Worm (Caenorhabditis elegans) whole organism, L4 larva: ENCODE measurements around the gene adh-1.

Experiments used
- Y75B8A.6 ChIP-seq: fragments of 200-800 bp; sonication (Bioruptor generic); IDR thresholded peaks from 2 replicates; pipeline ENCODE4 v1.3.6; 2022; ENCODE audit warnings: missing genetic modification reagents, missing genetic modification characterization, missing compliant biosample characterization
- ZK337.2 ChIP-seq: fragments of 200-800 bp; sonication (Bioruptor generic); IDR thresholded peaks from 2 replicates; pipeline ENCODE4 v1.3.6; 2022; ENCODE audit warnings: missing genetic modification reagents, missing genetic modification characterization, missing compliant biosample characterization
- aha-1 ChIP-seq: fragments of 150-350 bp; peaks from one replicate; lab custom pipeline; 2014; ENCODE audit warnings: missing biosample characterization, missing genetic modification characterization
- ama-1 ChIP-seq: fragments of 150-350 bp; optimal IDR thresholded peaks from 2 replicates; lab custom pipeline; 2014; ENCODE audit warnings: inconsistent platforms, mixed read lengths
- ceh-20 ChIP-seq: fragments of 200-800 bp; sonication (Bioruptor generic); IDR thresholded peaks from 2 replicates; pipeline ENCODE4 v1.3.6; 2022; ENCODE audit warnings: missing genetic modification reagents, missing genetic modification characterization, missing compliant biosample characterization
- ceh-28 ChIP-seq: fragments of 150-350 bp; optimal IDR thresholded peaks from 2 replicates; lab custom pipeline; 2014; ENCODE audit warnings: missing biosample characterization, missing genetic modification reagents, missing genetic modification characterization
- ceh-32 ChIP-seq: sonication (generic microtip); optimal IDR thresholded peaks from 2 replicates; lab custom pipeline; 2016; ENCODE audit warnings: mild to moderate bottlenecking, missing genetic modification characterization, missing compliant biosample characterization; ENCODE audit not compliant: poor library complexity
- ceh-44 ChIP-seq: fragments of 200-800 bp; sonication (Bioruptor generic); IDR thresholded peaks from 2 replicates; pipeline ENCODE4 v1.3.6; 2022; ENCODE audit warnings: missing genetic modification reagents, missing genetic modification characterization, missing compliant biosample characterization
- ceh-62 ChIP-seq: sonication (generic microtip); optimal IDR thresholded peaks from 2 replicates; lab custom pipeline; 2017; ENCODE audit warnings: missing biosample characterization, missing genetic modification characterization
- duxl-1 ChIP-seq: sonication (generic microtip); optimal IDR thresholded peaks from 2 replicates; lab custom pipeline; 2016; ENCODE audit warnings: mild to moderate bottlenecking, missing genetic modification characterization, moderate library complexity, missing compliant biosample characterization; ENCODE audit not compliant: poor library complexity
- dve-1 ChIP-seq: sonication (generic microtip); optimal IDR thresholded peaks from 2 replicates; lab custom pipeline; 2017; ENCODE audit warnings: antibody characterized with exemption, mild to moderate bottlenecking, missing genetic modification characterization, missing compliant biosample characterization; ENCODE audit not compliant: insufficient read depth
- fkh-10 ChIP-seq: fragments of 150-350 bp; optimal IDR thresholded peaks from 2 replicates; lab custom pipeline; 2014; ENCODE audit warnings: missing biosample characterization, missing genetic modification reagents, missing genetic modification characterization
- fos-1 ChIP-seq: fragments of 150-350 bp; optimal IDR thresholded peaks from 2 replicates; lab custom pipeline; 2014; ENCODE audit warnings: missing biosample characterization, missing genetic modification characterization
- hif-1 ChIP-seq, 2 experiments: sonication (generic microtip); optimal IDR thresholded peaks; 2 replicates each; lab custom pipeline; 2016 to 2017; ENCODE audit warnings: missing compliant biosample characterization in 2 of 2, missing genetic modification characterization in 2 of 2, missing genetic modification reagents in 2 of 2, missing genotype in 2 of 2, mild to moderate bottlenecking in 1 of 2
- hlh-30 ChIP-seq: sonication (generic microtip); optimal IDR thresholded peaks from 2 replicates; lab custom pipeline; 2017; ENCODE audit warnings: antibody characterized with exemption, mild to moderate bottlenecking, missing genetic modification characterization, missing compliant biosample characterization; ENCODE audit not compliant: insufficient read depth
- lin-1 ChIP-seq: fragments of 200-800 bp; sonication (Bioruptor generic); IDR thresholded peaks from 2 replicates; pipeline ENCODE4 v1.3.6; 2022; ENCODE audit warnings: missing genetic modification reagents, missing genetic modification characterization, missing compliant biosample characterization
- lin-13 ChIP-seq: fragments of 150-350 bp; optimal IDR thresholded peaks from 2 replicates; lab custom pipeline; 2014; ENCODE audit warnings: missing biosample characterization, missing genetic modification reagents, missing genetic modification characterization
- lin-15B ChIP-seq: fragments of 150-350 bp; sonication (generic microtip); optimal IDR thresholded peaks from 3 replicates; lab custom pipeline; 2014; ENCODE audit warnings: missing biosample characterization, missing genetic modification characterization
- lin-38 ChIP-seq: fragments of 200-800 bp; sonication (Bioruptor generic); IDR thresholded peaks from 2 replicates; pipeline ENCODE4 v1.3.6; 2022; ENCODE audit warnings: missing genetic modification reagents, missing genetic modification characterization, missing compliant biosample characterization
- lir-3 ChIP-seq: sonication (generic microtip); optimal IDR thresholded peaks from 2 replicates; lab custom pipeline; 2016; ENCODE audit warnings: mild to moderate bottlenecking, missing genetic modification characterization, missing compliant biosample characterization
- madf-5 ChIP-seq, 2 experiments: fragments of 200-800 bp; sonication (Bioruptor generic); IDR thresholded peaks; 2 replicates each; pipeline ENCODE4 v1.3.6; 2022; ENCODE audit warnings: missing compliant biosample characterization in 2 of 2, missing genetic modification characterization in 2 of 2
- nhr-102 ChIP-seq: sonication (generic microtip); optimal IDR thresholded peaks from 2 replicates; lab custom pipeline; 2016; ENCODE audit warnings: mild to moderate bottlenecking, missing genetic modification characterization, moderate library complexity, missing compliant biosample characterization
- nhr-237 ChIP-seq: sonication (generic microtip); optimal IDR thresholded peaks from 2 replicates; lab custom pipeline; 2017; ENCODE audit warnings: missing biosample characterization, missing genetic modification characterization
- nhr-25 ChIP-seq: sonication (generic microtip); optimal IDR thresholded peaks from 2 replicates; lab custom pipeline; 2017; ENCODE audit warnings: missing genetic modification characterization, mild to moderate bottlenecking, missing compliant biosample characterization, antibody characterized with exemption, moderate library complexity, borderline replicate concordance; ENCODE audit not compliant: insufficient read depth
- nhr-28 ChIP-seq: fragments of 150-350 bp; optimal IDR thresholded peaks from 2 replicates; lab custom pipeline; 2014; ENCODE audit warnings: missing biosample characterization, missing genetic modification characterization
- nhr-41 ChIP-seq: fragments of 200-800 bp; sonication (Bioruptor generic); IDR thresholded peaks from 2 replicates; pipeline ENCODE4 v1.3.6; 2022; ENCODE audit warnings: missing genetic modification reagents, missing genetic modification characterization, missing compliant biosample characterization
- nhr-6 ChIP-seq: fragments of 150-350 bp; optimal IDR thresholded peaks from 2 replicates; lab custom pipeline; 2014; ENCODE audit warnings: missing biosample characterization, missing genetic modification characterization
- snpc-1.2 ChIP-seq: fragments of 200-800 bp; sonication (Bioruptor generic); IDR thresholded peaks from 2 replicates; pipeline ENCODE4 v1.3.6; 2022; ENCODE audit warnings: missing genetic modification reagents, missing genetic modification characterization, missing compliant biosample characterization
- snpc-4 ChIP-seq: fragments of 150-350 bp; optimal IDR thresholded peaks from 2 replicates; lab custom pipeline; 2014; ENCODE audit warnings: missing biosample characterization, missing genetic modification characterization
- spr-1 ChIP-seq: sonication (generic microtip); optimal IDR thresholded peaks from 2 replicates; lab custom pipeline; 2016; ENCODE audit warnings: mild to moderate bottlenecking, missing genetic modification characterization, missing compliant biosample characterization
- tag-97 ChIP-seq: fragments of 200-800 bp; sonication (Bioruptor generic); IDR thresholded peaks from 2 replicates; pipeline ENCODE4 v1.3.6; 2022; ENCODE audit warnings: missing genetic modification characterization, missing compliant biosample characterization
- unc-39 ChIP-seq: sonication (generic microtip); optimal IDR thresholded peaks from 2 replicates; lab custom pipeline; 2017; ENCODE audit warnings: missing biosample characterization, missing genetic modification characterization
- unc-62 ChIP-seq, 3 experiments: fragments of 150-350 bp in 1 of 3; sonication (generic microtip); optimal IDR thresholded peaks in 2 of 3; peaks in 1 of 3; 1 replicate in 1 of 3; 2 replicates in 2 of 3; lab custom pipeline; 2014 to 2017; ENCODE audit warnings: missing biosample characterization in 3 of 3, missing genetic modification characterization in 3 of 3, missing genetic modification reagents in 3 of 3, missing genotype in 1 of 3
- zip-2 ChIP-seq: fragments of 150-350 bp; optimal IDR thresholded peaks from 2 replicates; lab custom pipeline; 2014; ENCODE audit warnings: missing biosample characterization, missing genetic modification characterization

Gene adh-1

ce11 chrV:11900127-11900526 is 12.1 kb downstream of the adh-1 start (continued):
- TF ChIP-seq ZK337.2 (GFP tag; lab: Robert Waterston, UW) (no peak), ceh-20 (GFP tag; lab: Robert Waterston, UW) (no peak), dve-1 (tag; lab: Kevin White, UChicago) (peak; percentile 14), ama-1 (no peak), hif-1 (tag; optimal IDR thresholded peaks at IDR 0.05; lab: Kevin White, UChicago) (no peak), nhr-102 (tag; lab: Kevin White, UChicago) (no peak)

- no peak for TF ChIP-seq lin-38
- peak; percentile 94 for TF ChIP-seq aha-1 (tag; lab: Kevin White, UChicago)
These were observed 13.2 kb downstream of the adh-1 start for ce11 chrV:11901260-11901659.

DNA sequence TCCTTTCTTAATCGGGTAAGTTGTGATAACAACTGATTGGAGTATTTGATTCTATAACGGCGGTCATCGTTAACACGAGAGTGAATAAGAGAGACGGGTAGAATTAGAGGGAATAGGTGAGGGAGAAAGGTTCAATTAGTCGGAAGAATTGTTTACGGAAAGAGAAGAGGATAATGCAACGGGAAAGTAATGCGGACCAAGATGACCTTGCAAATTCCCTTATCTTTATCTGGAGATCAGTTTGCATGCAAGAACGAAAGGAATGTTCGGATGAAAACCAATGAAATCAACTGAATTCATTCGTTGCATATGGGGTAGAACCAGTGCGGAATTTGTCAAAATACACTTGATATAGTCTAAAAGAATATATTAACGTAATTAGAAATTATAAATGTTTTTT is 14.1 kb downstream of the adh-1 start:
- TF ChIP-seq unc-62 (GFP tag; optimal IDR thresholded peaks at IDR 0.05 in 1 of 2; lab: Kevin White, UChicago) (peak in 1 of 2 experiments; percentile 81), unc-62 (tag; optimal IDR thresholded peaks at IDR 0.05; lab: Kevin White, UChicago) (no peak), ceh-62 (tag; lab: Kevin White, UChicago) (no peak), lin-13 (no peak), ZK337.2 (GFP tag; lab: Robert Waterston, UW) (no peak), nhr-41 (GFP tag; lab: Robert Waterston, UW) (no peak), lir-3 (no peak)

ce11 chrV:11905977-11906376 is 17.9 kb downstream of the adh-1 start:
- TF ChIP-seq ceh-32 (tag; lab: Kevin White, UChicago) (no peak), madf-5 (GFP tag; IDR thresholded peaks at IDR 0.05; lab: Robert Waterston, UW) (no peak), hlh-30 (tag; lab: Kevin White, UChicago) (no peak), aha-1 (tag; lab: Kevin White, UChicago) (peak; percentile 93), spr-1 (tag; lab: Kevin White, UChicago) (no peak), ceh-20 (GFP tag; lab: Robert Waterston, UW) (no peak), unc-39 (tag; lab: Kevin White, UChicago) (no peak), lin-15B (tag; lab: Kevin White, UChicago) (no peak), lin-13 (no peak)

DNA sequence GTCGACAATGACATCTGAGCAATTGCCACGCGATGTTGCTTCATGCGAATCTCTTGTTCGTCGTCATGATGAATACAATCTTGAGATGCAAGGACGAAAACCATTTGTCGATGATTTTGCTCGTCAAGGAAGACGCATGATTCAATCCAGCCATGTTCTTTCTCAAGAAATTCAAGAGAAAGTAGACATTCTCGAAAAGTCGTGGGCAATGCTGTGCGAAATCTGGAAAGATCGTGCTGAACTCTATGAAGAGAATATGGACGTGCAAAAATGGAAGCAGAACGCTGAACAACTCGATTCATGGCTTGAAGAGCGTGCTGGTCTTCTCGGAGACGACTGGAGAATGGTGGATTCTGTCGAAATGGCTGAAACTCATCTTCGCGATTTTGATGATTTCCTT is 25.2 kb downstream of the adh-1 start:
- TF ChIP-seq lin-38 (no peak), unc-62 (GFP tag; optimal IDR thresholded peaks at IDR 0.05 in 1 of 2; lab: Kevin White, UChicago) (peak in 1 of 2 experiments; percentile 82), unc-62 (tag; optimal IDR thresholded peaks at IDR 0.05; lab: Kevin White, UChicago) (no peak)
- TF ChIP-seq, all 104 proteins: peak for 1

ce11 chrV:11917186-11917585 is 29.1 kb downstream of the adh-1 start, which contains the start of gene R31.2:
Gene R31.2, plus strand, starts transcription at chrV:11917573.
- TF ChIP-seq ZK337.2 (GFP tag; lab: Robert Waterston, UW) (no peak), dve-1 (tag; lab: Kevin White, UChicago) (no peak), fos-1 (tag; lab: Kevin White, UChicago) (no peak), Y75B8A.6 (GFP tag; lab: Robert Waterston, UW) (no peak), tag-97 (GFP tag; lab: Robert Waterston, UW) (no peak), zip-2 (tag; lab: Kevin White, UChicago) (no peak), lin-15B (tag; lab: Kevin White, UChicago) (no peak), snpc-4 (no peak), nhr-237 (tag; lab: Kevin White, UChicago) (no peak), fkh-10 (GFP tag; lab: Kevin White, UChicago) (no peak), ceh-28 (tag; lab: Kevin White, UChicago) (no peak), lin-1 (no peak), nhr-25 (no peak), ceh-44 (GFP tag; lab: Robert Waterston, UW) (no peak), aha-1 (tag; lab: Kevin White, UChicago) (no peak), snpc-1.2 (GFP tag; lab: Robert Waterston, UW) (no peak), nhr-6 (no peak), nhr-28 (tag; lab: Kevin White, UChicago) (no peak), duxl-1 (tag; lab: Kevin White, UChicago) (no peak), nhr-102 (tag; lab: Kevin White, UChicago) (no peak)
